Worm (Caenorhabditis elegans) whole organism, L2 larva: ENCODE data around the gene F13H8.12.

Experiments used
- C34F6.9 ChIP-seq: fragments of 150-350 bp; optimal IDR thresholded peaks from 2 replicates; lab custom pipeline; 2014; ENCODE audit warnings: missing biosample characterization, missing genetic modification characterization
- ZK546.5 ChIP-seq: sonication (generic microtip); optimal IDR thresholded peaks from 2 replicates; lab custom pipeline; 2017; ENCODE audit warnings: missing biosample characterization, missing genetic modification characterization
- alr-1 ChIP-seq: fragments of 150-350 bp; optimal IDR thresholded peaks from 2 replicates; lab custom pipeline; 2014; ENCODE audit warnings: missing biosample characterization, missing genetic modification characterization
- aly-2 ChIP-seq: fragments of 150-350 bp; optimal IDR thresholded peaks from 2 replicates; lab custom pipeline; 2014; ENCODE audit warnings: missing biosample characterization, missing genetic modification characterization
- ama-1 ChIP-seq: fragments of 150-350 bp; optimal IDR thresholded peaks from 2 replicates; lab custom pipeline; 2018; ENCODE audit warnings: inconsistent platforms
- ceh-16 ChIP-seq: fragments of 150-350 bp; optimal IDR thresholded peaks from 2 replicates; lab custom pipeline; 2014; ENCODE audit warnings: missing biosample characterization, missing genetic modification characterization
- crh-2 ChIP-seq: sonication (generic microtip); optimal IDR thresholded peaks from 2 replicates; lab custom pipeline; 2017; ENCODE audit warnings: missing biosample characterization, missing genetic modification characterization
- dmd-4 ChIP-seq: sonication (generic microtip); optimal IDR thresholded peaks from 2 replicates; lab custom pipeline; 2017; ENCODE audit warnings: missing biosample characterization, missing genetic modification characterization
- egl-27 ChIP-seq: sonication (generic microtip); optimal IDR thresholded peaks from 3 replicates; lab custom pipeline; 2017; ENCODE audit warnings: missing biosample characterization, missing genetic modification reagents, missing genetic modification characterization
- elt-1 ChIP-seq: fragments of 150-350 bp; optimal IDR thresholded peaks from 2 replicates; lab custom pipeline; 2014; ENCODE audit warnings: missing biosample characterization, missing genetic modification characterization
- fos-1 ChIP-seq: fragments of 150-350 bp; optimal IDR thresholded peaks from 2 replicates; lab custom pipeline; 2014; ENCODE audit warnings: missing biosample characterization, missing genetic modification characterization
- lin-11 ChIP-seq: fragments of 150-350 bp; sonication (generic microtip); optimal IDR thresholded peaks from 2 replicates; lab custom pipeline; 2014; ENCODE audit warnings: missing biosample characterization, missing genetic modification characterization, inconsistent platforms, mixed read lengths
- lin-13 ChIP-seq: fragments of 150-350 bp; optimal IDR thresholded peaks from 2 replicates; lab custom pipeline; 2014; ENCODE audit warnings: missing biosample characterization, missing genetic modification reagents, missing genetic modification characterization
- lin-39 ChIP-seq: fragments of 150-350 bp; optimal IDR thresholded peaks from 2 replicates; lab custom pipeline; 2014; ENCODE audit warnings: missing biosample characterization, missing genetic modification reagents, missing genetic modification characterization
- lsy-2 ChIP-seq, 2 experiments: fragments of 150-350 bp in 1 of 2; sonication (generic microtip) in 1 of 2; optimal IDR thresholded peaks; 2 replicates each; lab custom pipeline; 2014 to 2017; ENCODE audit warnings: missing biosample characterization in 2 of 2, missing genetic modification characterization in 2 of 2
- mdl-1 ChIP-seq, 2 experiments: fragments of 150-350 bp in 1 of 2; sonication (generic microtip) in 1 of 2; optimal IDR thresholded peaks; 2 replicates each; lab custom pipeline; 2017; ENCODE audit warnings: missing biosample characterization in 2 of 2, missing genetic modification characterization in 2 of 2
- nhr-12 ChIP-seq: fragments of 150-350 bp; optimal IDR thresholded peaks from 2 replicates; lab custom pipeline; 2014; ENCODE audit warnings: missing biosample characterization, missing genetic modification characterization
- nhr-21 ChIP-seq: fragments of 150-350 bp; optimal IDR thresholded peaks from 2 replicates; lab custom pipeline; 2014; ENCODE audit warnings: missing biosample characterization, missing genetic modification characterization
- nhr-25 ChIP-seq: fragments of 150-350 bp; sonication (generic microtip); optimal IDR thresholded peaks from 3 replicates; lab custom pipeline; 2014; ENCODE audit warnings: missing biosample characterization, missing genetic modification characterization
- nhr-6 ChIP-seq: fragments of 150-350 bp; optimal IDR thresholded peaks from 2 replicates; lab custom pipeline; 2014; ENCODE audit warnings: missing biosample characterization, missing genetic modification characterization
- peb-1 ChIP-seq: fragments of 150-350 bp; optimal IDR thresholded peaks from 2 replicates; lab custom pipeline; 2014; ENCODE audit warnings: missing biosample characterization, missing genetic modification characterization
- sem-4 ChIP-seq: fragments of 150-350 bp; optimal IDR thresholded peaks from 2 replicates; lab custom pipeline; 2014; ENCODE audit warnings: missing biosample characterization, missing genetic modification reagents, missing genetic modification characterization
- sma-3 ChIP-seq: sonication (generic microtip); optimal IDR thresholded peaks from 2 replicates; lab custom pipeline; 2016; ENCODE audit warnings: missing genetic modification reagents, missing genetic modification characterization, missing compliant biosample characterization
- sma-9 ChIP-seq, 2 experiments: fragments of 150-350 bp in 1 of 2; sonication (generic microtip) in 1 of 2; optimal IDR thresholded peaks; 2 replicates each; lab custom pipeline; 2014 to 2016; ENCODE audit warnings: missing genetic modification characterization in 2 of 2, mild to moderate bottlenecking in 1 of 2, missing biosample characterization in 1 of 2, missing compliant biosample characterization in 1 of 2, missing genetic modification reagents in 1 of 2, moderate library complexity in 1 of 2
- unc-39 ChIP-seq: fragments of 150-350 bp; optimal IDR thresholded peaks from 2 replicates; lab custom pipeline; 2014; ENCODE audit warnings: missing biosample characterization, missing genetic modification characterization
- unc-55 ChIP-seq: fragments of 150-350 bp; sonication (generic microtip); optimal IDR thresholded peaks from 3 replicates; lab custom pipeline; 2014; ENCODE audit warnings: missing biosample characterization, missing genetic modification reagents, missing genetic modification characterization
- unc-62 ChIP-seq: fragments of 150-350 bp; optimal IDR thresholded peaks from 2 replicates; lab custom pipeline; 2014; ENCODE audit warnings: missing biosample characterization, missing genetic modification reagents, missing genetic modification characterization
- ztf-1 ChIP-seq: fragments of 200-800 bp; sonication (Bioruptor generic); conservative IDR thresholded peaks from 2 replicates; pipeline ENCODE4 v1.3.6; 2022; ENCODE audit warnings: missing genetic modification characterization, missing compliant biosample characterization
- ztf-11 ChIP-seq: sonication (generic microtip); optimal IDR thresholded peaks from 2 replicates; lab custom pipeline; 2017; ENCODE audit warnings: missing biosample characterization, missing genetic modification characterization
- ztf-4 ChIP-seq: fragments of 150-350 bp; optimal IDR thresholded peaks from 2 replicates; lab custom pipeline; 2014; ENCODE audit warnings: missing biosample characterization, missing genetic modification characterization

F13H8.12 gene

DNA sequence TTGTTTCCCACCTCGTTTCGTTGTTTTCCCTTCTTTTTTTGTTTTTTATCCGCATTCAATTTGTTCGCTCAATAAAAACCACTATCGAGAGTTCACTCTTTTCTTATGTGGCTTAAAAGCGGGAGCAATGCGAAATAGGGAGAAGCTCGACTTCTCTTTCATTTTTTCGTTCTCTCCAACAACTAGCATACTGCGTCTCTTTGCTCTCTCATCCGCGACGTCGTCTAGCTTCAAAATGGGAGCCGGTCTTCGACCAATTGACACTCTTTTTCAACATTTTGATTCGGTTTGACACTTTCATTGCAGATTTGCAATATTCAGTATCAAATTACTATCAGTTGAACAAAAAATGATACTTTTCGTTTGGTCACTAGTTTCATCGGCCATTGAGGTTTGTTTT, 11.6 kb downstream of the F13H8.12 start, which contains the start of gene bpl-1:
Gene bpl-1 (plus strand): TSS at position 301 of the 400 bp plus-strand sequence.
- TF ChIP-seq unc-62 (GFP tag; lab: Kevin White, UChicago) = no peak
- no peak for TF ChIP-seq sem-4
- peak; percentile 26 for TF ChIP-seq C34F6.9 (tag; lab: Kevin White, UChicago)
- no peak for TF ChIP-seq egl-27 (tag; lab: Kevin White, UChicago)
- TF ChIP-seq ztf-4 (tag; lab: Kevin White, UChicago) = no peak
- TF ChIP-seq ztf-11 (tag; lab: Kevin White, UChicago) = no peak
- TF ChIP-seq lin-39 = no peak
- TF ChIP-seq alr-1 (tag; lab: Kevin White, UChicago) = no peak
- TF ChIP-seq elt-1 (tag; lab: Kevin White, UChicago) = no peak
- peak; percentile 13 for TF ChIP-seq unc-55 (GFP tag; lab: Kevin White, UChicago)
- TF ChIP-seq ztf-1 = no peak

DNA sequence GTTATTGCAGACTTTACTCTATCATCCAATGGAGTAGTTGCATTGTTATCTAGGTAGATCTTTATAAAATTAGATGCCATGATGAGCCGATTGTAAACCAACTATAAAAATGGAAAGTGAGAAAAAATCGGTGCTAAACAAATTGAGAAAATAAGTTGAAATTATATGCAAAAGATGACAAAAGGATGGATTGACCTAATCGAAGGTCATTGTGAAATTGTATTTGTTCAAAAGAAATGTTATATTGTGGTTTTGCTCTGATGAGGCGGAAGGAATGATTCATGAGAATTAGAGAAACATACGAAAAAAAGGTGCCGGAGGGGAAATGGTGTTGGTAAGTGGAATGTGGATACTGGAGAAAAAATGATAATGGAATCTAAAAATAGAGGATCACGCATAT, 18.7 kb downstream of the F13H8.12 start, which contains the start of gene scly-1:
Gene scly-1 (minus strand): TSS at position 101 of the 400 bp plus-strand sequence.
- no peak for TF ChIP-seq ztf-11 (tag; lab: Kevin White, UChicago)
- TF ChIP-seq mdl-1 (tag; optimal IDR thresholded peaks at IDR 0.05; lab: Kevin White, UChicago) = no peak
- no peak for TF ChIP-seq lin-39
- TF ChIP-seq peb-1 (tag; lab: Kevin White, UChicago) = no peak
- TF ChIP-seq, all 48 proteins: peak for 0

DNA sequence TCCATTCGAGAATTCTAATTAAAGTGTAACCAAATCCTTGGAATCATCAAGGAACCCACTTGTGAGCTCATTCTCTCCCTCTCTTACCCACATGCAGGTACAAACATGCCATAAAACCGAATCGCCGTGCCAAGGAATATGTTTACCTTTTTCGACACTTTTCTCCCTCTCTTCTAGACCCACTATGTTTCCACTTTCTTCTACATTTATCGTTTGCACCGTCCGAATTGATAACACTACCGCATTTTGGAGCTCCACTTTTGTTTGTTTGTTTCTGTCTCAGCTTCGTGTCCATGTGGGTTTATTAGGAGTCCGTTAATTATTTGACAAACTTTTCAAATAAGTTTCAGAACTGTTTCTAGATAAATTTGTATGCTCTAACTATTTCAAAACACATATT, 19.6 kb downstream of the F13H8.12 start:
- no peak for TF ChIP-seq alr-1 (tag; lab: Kevin White, UChicago)
- peak; percentile 32 for TF ChIP-seq fos-1 (tag; lab: Kevin White, UChicago)

DNA sequence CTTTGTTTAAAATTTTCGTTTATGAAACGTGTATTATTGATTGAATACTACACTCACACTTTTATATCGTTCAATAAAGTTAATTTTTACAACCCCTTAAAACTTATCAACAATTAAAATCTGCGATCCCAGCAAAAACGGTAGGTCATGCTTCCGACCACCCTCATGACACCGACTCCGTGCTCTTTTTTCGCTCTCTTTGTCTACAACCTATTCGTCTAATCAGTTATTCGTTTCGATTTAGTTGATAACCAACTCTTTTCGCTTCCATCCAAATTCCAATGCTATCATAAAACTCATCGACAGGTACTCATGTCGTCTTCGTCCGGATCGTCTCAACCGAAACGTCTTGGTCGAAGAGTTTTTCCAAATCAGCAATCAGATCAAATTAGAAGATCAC, 20.8 kb downstream of the F13H8.12 start, which contains the start of gene F13H8.1:
Gene F13H8.1 (plus strand): TSS at position 311 of the 400 bp plus-strand sequence.
- peak; percentile 60 for TF ChIP-seq fos-1 (tag; lab: Kevin White, UChicago)
- TF ChIP-seq sma-9 (GFP tag; optimal IDR thresholded peaks at IDR 0.05; lab: Kevin White, UChicago) = peak; percentile 19
- no peak for TF ChIP-seq sma-9 (tag; optimal IDR thresholded peaks at IDR 0.05; lab: Kevin White, UChicago)
- TF ChIP-seq unc-39 (tag; lab: Kevin White, UChicago) = no peak
- no peak for TF ChIP-seq dmd-4 (tag; lab: Kevin White, UChicago)
- TF ChIP-seq crh-2 (tag; lab: Kevin White, UChicago) = peak; percentile 51

DNA sequence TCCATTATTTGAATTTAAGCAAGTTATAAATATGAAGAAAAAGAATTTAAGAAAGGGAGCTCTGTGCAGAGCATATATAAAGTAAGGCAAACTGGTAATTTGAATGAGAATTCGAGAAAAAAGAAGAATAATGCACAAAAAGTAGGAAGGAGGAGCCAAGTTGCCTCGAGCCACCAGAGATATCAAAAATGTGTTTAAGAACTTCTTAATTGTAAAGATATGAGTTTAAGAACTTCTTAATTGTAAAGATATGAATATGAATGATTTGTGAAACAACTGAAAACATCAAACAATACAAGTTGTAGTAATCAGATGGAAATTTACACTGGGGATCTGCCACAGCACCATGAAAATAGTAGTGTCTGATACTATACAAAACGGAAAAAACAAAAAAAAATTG, 24.5 kb downstream of the F13H8.12 start, which contains the start of gene F13H8.6:
Gene F13H8.6 (minus strand): TSS at position 101 of the 400 bp plus-strand sequence.
- no peak for TF ChIP-seq C34F6.9 (tag; lab: Kevin White, UChicago)
- TF ChIP-seq ZK546.5 (tag; lab: Kevin White, UChicago) = no peak
- TF ChIP-seq mdl-1 (tag; optimal IDR thresholded peaks at IDR 0.05; lab: Kevin White, UChicago) = no peak
- no peak for TF ChIP-seq crh-2 (tag; lab: Kevin White, UChicago)
- no peak for TF ChIP-seq aly-2 (tag; lab: Kevin White, UChicago)
- no peak for TF ChIP-seq unc-62 (GFP tag; lab: Kevin White, UChicago)
- no peak for TF ChIP-seq dmd-4 (tag; lab: Kevin White, UChicago)
- no peak for TF ChIP-seq fos-1 (tag; lab: Kevin White, UChicago)
- TF ChIP-seq ztf-1 = no peak
- no peak for TF ChIP-seq nhr-21 (tag; lab: Kevin White, UChicago)
- no peak for TF ChIP-seq ama-1
- no peak for TF ChIP-seq lin-11 (tag; lab: Kevin White, UChicago)
- TF ChIP-seq nhr-6 (tag; lab: Kevin White, UChicago) = no peak
- TF ChIP-seq lin-13 (GFP tag; lab: Kevin White, UChicago) = no peak
- no peak for TF ChIP-seq egl-27 (tag; lab: Kevin White, UChicago)
- TF ChIP-seq sma-3 = no peak
- no peak for TF ChIP-seq nhr-12 (tag; lab: Kevin White, UChicago)
- no peak for TF ChIP-seq sem-4
- TF ChIP-seq nhr-25 (tag; lab: Kevin White, UChicago) = no peak

DNA sequence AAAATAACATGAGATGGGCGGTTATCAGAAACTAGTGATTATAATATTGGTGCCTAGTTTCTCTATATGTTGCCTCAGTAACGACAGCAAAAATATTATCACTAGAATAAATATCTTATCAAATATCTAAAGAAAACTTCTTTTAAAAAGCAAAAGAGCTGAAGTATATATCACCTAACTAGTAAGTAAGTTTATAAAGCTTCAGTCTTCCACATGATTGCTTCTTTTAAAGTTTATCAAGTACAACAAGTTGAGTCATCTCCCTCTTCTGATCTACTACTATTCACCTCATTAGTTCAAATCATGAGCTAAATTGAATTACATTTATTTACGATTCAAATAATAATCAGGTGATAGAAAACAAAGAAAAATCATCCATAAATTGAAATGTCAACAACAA, 25.8 kb downstream of the F13H8.12 start:
- TF ChIP-seq lsy-2 (tag; optimal IDR thresholded peaks at IDR 0.05; lab: Kevin White, UChicago) (peak in 1 of 2 experiments; percentile 14), ceh-16 (no peak), ztf-4 (tag; lab: Kevin White, UChicago) (peak; percentile 58)
- TF ChIP-seq, all 48 proteins: peak for 2
